Worm (Caenorhabditis elegans) whole organism, L2 larva: Measurements from ENCODE around the gene gpa-1.

Source experiments
- C34F6.9 ChIP-seq: fragments of 150-350 bp; optimal IDR thresholded peaks from 2 replicates; lab custom pipeline; 2014; ENCODE audit warnings: missing biosample characterization, missing genetic modification characterization
- R02D3.7 ChIP-seq: fragments of 150-350 bp; optimal IDR thresholded peaks from 2 replicates; lab custom pipeline; 2014; ENCODE audit warnings: missing biosample characterization, missing genetic modification characterization
- Y55F3AM.14 ChIP-seq: fragments of 200-800 bp; sonication (Bioruptor generic); optimal IDR thresholded peaks from 2 replicates; lab custom pipeline; 2018; ENCODE audit warnings: mild to moderate bottlenecking, missing genetic modification characterization, missing compliant biosample characterization
- ZK546.5 ChIP-seq: sonication (generic microtip); optimal IDR thresholded peaks from 2 replicates; lab custom pipeline; 2017; ENCODE audit warnings: missing biosample characterization, missing genetic modification characterization
- alr-1 ChIP-seq: fragments of 150-350 bp; optimal IDR thresholded peaks from 2 replicates; lab custom pipeline; 2014; ENCODE audit warnings: missing biosample characterization, missing genetic modification characterization
- aly-2 ChIP-seq: fragments of 150-350 bp; optimal IDR thresholded peaks from 2 replicates; lab custom pipeline; 2014; ENCODE audit warnings: missing biosample characterization, missing genetic modification characterization
- ceh-16 ChIP-seq: fragments of 150-350 bp; optimal IDR thresholded peaks from 2 replicates; lab custom pipeline; 2014; ENCODE audit warnings: missing biosample characterization, missing genetic modification characterization
- ceh-82 ChIP-seq: fragments of 150-350 bp; optimal IDR thresholded peaks from 2 replicates; lab custom pipeline; 2014; ENCODE audit warnings: missing biosample characterization, missing genetic modification characterization
- crh-2 ChIP-seq: sonication (generic microtip); optimal IDR thresholded peaks from 2 replicates; lab custom pipeline; 2017; ENCODE audit warnings: missing biosample characterization, missing genetic modification characterization
- dmd-4 ChIP-seq: sonication (generic microtip); optimal IDR thresholded peaks from 2 replicates; lab custom pipeline; 2017; ENCODE audit warnings: missing biosample characterization, missing genetic modification characterization
- egl-27 ChIP-seq: sonication (generic microtip); optimal IDR thresholded peaks from 3 replicates; lab custom pipeline; 2017; ENCODE audit warnings: missing biosample characterization, missing genetic modification reagents, missing genetic modification characterization
- elt-3 ChIP-seq: sonication (generic microtip); optimal IDR thresholded peaks from 2 replicates; lab custom pipeline; 2017; ENCODE audit warnings: missing biosample characterization, missing genetic modification characterization
- fos-1 ChIP-seq: fragments of 150-350 bp; optimal IDR thresholded peaks from 2 replicates; lab custom pipeline; 2014; ENCODE audit warnings: missing biosample characterization, missing genetic modification characterization
- gmeb-1 ChIP-seq: fragments of 150-350 bp; optimal IDR thresholded peaks from 2 replicates; lab custom pipeline; 2014; ENCODE audit warnings: missing biosample characterization, missing genetic modification characterization
- lin-11 ChIP-seq: fragments of 150-350 bp; sonication (generic microtip); optimal IDR thresholded peaks from 2 replicates; lab custom pipeline; 2014; ENCODE audit warnings: missing biosample characterization, missing genetic modification characterization, inconsistent platforms, mixed read lengths
- lin-13 ChIP-seq: fragments of 150-350 bp; optimal IDR thresholded peaks from 2 replicates; lab custom pipeline; 2014; ENCODE audit warnings: missing biosample characterization, missing genetic modification reagents, missing genetic modification characterization
- lin-39 ChIP-seq: fragments of 150-350 bp; optimal IDR thresholded peaks from 2 replicates; lab custom pipeline; 2014; ENCODE audit warnings: missing biosample characterization, missing genetic modification reagents, missing genetic modification characterization
- lsy-2 ChIP-seq, 2 experiments: fragments of 150-350 bp in 1 of 2; sonication (generic microtip) in 1 of 2; optimal IDR thresholded peaks; 2 replicates each; lab custom pipeline; 2014 to 2017; ENCODE audit warnings: missing biosample characterization in 2 of 2, missing genetic modification characterization in 2 of 2
- mab-5 ChIP-seq: fragments of 150-350 bp; optimal IDR thresholded peaks from 2 replicates; lab custom pipeline; 2014; ENCODE audit warnings: missing biosample characterization, missing genetic modification characterization
- mdl-1 ChIP-seq, 2 experiments: fragments of 150-350 bp in 1 of 2; sonication (generic microtip) in 1 of 2; optimal IDR thresholded peaks; 2 replicates each; lab custom pipeline; 2017; ENCODE audit warnings: missing biosample characterization in 2 of 2, missing genetic modification characterization in 2 of 2
- nhr-10 ChIP-seq: sonication (generic microtip); optimal IDR thresholded peaks from 2 replicates; lab custom pipeline; 2017; ENCODE audit warnings: missing biosample characterization, missing genetic modification characterization
- nhr-12 ChIP-seq: fragments of 150-350 bp; optimal IDR thresholded peaks from 2 replicates; lab custom pipeline; 2014; ENCODE audit warnings: missing biosample characterization, missing genetic modification characterization
- nhr-129 ChIP-seq: fragments of 150-350 bp; optimal IDR thresholded peaks from 2 replicates; lab custom pipeline; 2014; ENCODE audit warnings: missing biosample characterization, missing genetic modification characterization
- nhr-23 ChIP-seq: fragments of 150-350 bp; optimal IDR thresholded peaks from 2 replicates; lab custom pipeline; 2014; ENCODE audit warnings: missing biosample characterization, missing genetic modification reagents, missing genetic modification characterization
- nhr-237 ChIP-seq: fragments of 150-350 bp; optimal IDR thresholded peaks from 2 replicates; lab custom pipeline; 2014; ENCODE audit warnings: missing biosample characterization, missing genetic modification characterization
- nhr-25 ChIP-seq: fragments of 150-350 bp; sonication (generic microtip); optimal IDR thresholded peaks from 3 replicates; lab custom pipeline; 2014; ENCODE audit warnings: missing biosample characterization, missing genetic modification characterization
- nhr-77 ChIP-seq: fragments of 150-350 bp; optimal IDR thresholded peaks from 2 replicates; lab custom pipeline; 2014; ENCODE audit warnings: missing biosample characterization, missing genetic modification characterization
- peb-1 ChIP-seq: fragments of 150-350 bp; optimal IDR thresholded peaks from 2 replicates; lab custom pipeline; 2014; ENCODE audit warnings: missing biosample characterization, missing genetic modification characterization
- sem-4 ChIP-seq: fragments of 150-350 bp; optimal IDR thresholded peaks from 2 replicates; lab custom pipeline; 2014; ENCODE audit warnings: missing biosample characterization, missing genetic modification reagents, missing genetic modification characterization
- sma-3 ChIP-seq: sonication (generic microtip); optimal IDR thresholded peaks from 2 replicates; lab custom pipeline; 2016; ENCODE audit warnings: missing genetic modification reagents, missing genetic modification characterization, missing compliant biosample characterization
- sma-9 ChIP-seq, 2 experiments: fragments of 150-350 bp in 1 of 2; sonication (generic microtip) in 1 of 2; optimal IDR thresholded peaks; 2 replicates each; lab custom pipeline; 2014 to 2016; ENCODE audit warnings: missing genetic modification characterization in 2 of 2, mild to moderate bottlenecking in 1 of 2, missing biosample characterization in 1 of 2, missing compliant biosample characterization in 1 of 2, missing genetic modification reagents in 1 of 2, moderate library complexity in 1 of 2
- unc-39 ChIP-seq: fragments of 150-350 bp; optimal IDR thresholded peaks from 2 replicates; lab custom pipeline; 2014; ENCODE audit warnings: missing biosample characterization, missing genetic modification characterization
- unc-55 ChIP-seq: fragments of 150-350 bp; sonication (generic microtip); optimal IDR thresholded peaks from 3 replicates; lab custom pipeline; 2014; ENCODE audit warnings: missing biosample characterization, missing genetic modification reagents, missing genetic modification characterization
- unc-62 ChIP-seq: fragments of 150-350 bp; optimal IDR thresholded peaks from 2 replicates; lab custom pipeline; 2014; ENCODE audit warnings: missing biosample characterization, missing genetic modification reagents, missing genetic modification characterization
- zag-1 ChIP-seq: fragments of 150-350 bp; optimal IDR thresholded peaks from 2 replicates; lab custom pipeline; 2014; ENCODE audit warnings: missing biosample characterization, missing genetic modification characterization
- ztf-1 ChIP-seq: fragments of 200-800 bp; sonication (Bioruptor generic); conservative IDR thresholded peaks from 2 replicates; pipeline ENCODE4 v1.3.6; 2022; ENCODE audit warnings: missing genetic modification characterization, missing compliant biosample characterization
- ztf-11 ChIP-seq: sonication (generic microtip); optimal IDR thresholded peaks from 2 replicates; lab custom pipeline; 2017; ENCODE audit warnings: missing biosample characterization, missing genetic modification characterization
- ztf-4 ChIP-seq: fragments of 150-350 bp; optimal IDR thresholded peaks from 2 replicates; lab custom pipeline; 2014; ENCODE audit warnings: missing biosample characterization, missing genetic modification characterization

Gene gpa-1

ce11 chrV:11134296-11134695, 43.2 kb downstream of the gpa-1 start, which contains the start of gene glb-3:
glb-3 (plus strand) TSS chrV:11134596.
- TF ChIP-seq fos-1 (tag; lab: Kevin White, UChicago) (no peak), nhr-23 (no peak), unc-55 (no peak), alr-1 (tag; lab: Kevin White, UChicago) (no peak), nhr-129 (tag; lab: Kevin White, UChicago) (no peak), peb-1 (no peak), ztf-11 (tag; lab: Kevin White, UChicago) (no peak), zag-1 (tag; lab: Kevin White, UChicago) (no peak), lin-13 (GFP tag; lab: Kevin White, UChicago) (no peak)

DNA sequence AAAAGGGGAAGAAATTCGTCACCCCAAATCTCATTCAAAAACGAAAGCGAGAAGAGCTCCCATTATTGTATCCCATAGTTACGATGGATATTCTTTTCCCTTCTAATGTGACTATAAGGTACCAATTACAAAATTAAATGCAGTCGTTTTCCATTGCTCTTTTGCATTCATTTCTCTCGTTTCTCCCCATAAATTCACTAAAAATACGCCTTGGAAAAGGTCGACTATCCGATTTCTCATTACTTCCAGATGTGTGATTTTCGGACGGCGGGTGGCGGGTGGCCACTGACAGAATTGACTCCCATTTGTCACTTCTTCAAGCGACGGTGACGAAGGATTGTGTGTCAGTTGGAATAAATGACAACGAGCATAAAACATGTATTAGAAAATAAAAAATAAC, 44.0 kb downstream of the gpa-1 start:
- TF ChIP-seq elt-3 (tag; lab: Kevin White, UChicago) (no peak), zag-1 (tag; lab: Kevin White, UChicago) (no peak), crh-2 (tag; lab: Kevin White, UChicago) (no peak), unc-39 (tag; lab: Kevin White, UChicago) (no peak), nhr-10 (tag; lab: Kevin White, UChicago) (no peak), lin-13 (GFP tag; lab: Kevin White, UChicago) (no peak), mdl-1 (tag; optimal IDR thresholded peaks at IDR 0.05; lab: Kevin White, UChicago) (no peak), ztf-4 (tag; lab: Kevin White, UChicago) (no peak), sma-3 (GFP tag; lab: Kevin White, UChicago) (no peak), dmd-4 (tag; lab: Kevin White, UChicago) (no peak), C34F6.9 (tag; lab: Kevin White, UChicago) (no peak), nhr-77 (tag; lab: Kevin White, UChicago) (no peak), alr-1 (tag; lab: Kevin White, UChicago) (no peak), ZK546.5 (tag; lab: Kevin White, UChicago) (no peak), unc-55 (no peak), aly-2 (no peak), lin-39 (tag; lab: Kevin White, UChicago) (no peak), ceh-16 (tag; lab: Kevin White, UChicago) (no peak), sma-9 (GFP tag; optimal IDR thresholded peaks at IDR 0.05; lab: Kevin White, UChicago) (no peak), sma-9 (tag; optimal IDR thresholded peaks at IDR 0.05; lab: Kevin White, UChicago) (no peak)

ce11 chrV:11131801-11132200, 45.7 kb downstream of the gpa-1 start:
- TF ChIP-seq peb-1 (no peak), mdl-1 (tag; optimal IDR thresholded peaks at IDR 0.05; lab: Kevin White, UChicago) (no peak), lsy-2 (tag; optimal IDR thresholded peaks at IDR 0.05; lab: Kevin White, UChicago) (no peak), unc-62 (GFP tag; lab: Kevin White, UChicago) (no peak), nhr-129 (tag; lab: Kevin White, UChicago) (no peak), crh-2 (tag; lab: Kevin White, UChicago) (no peak), fos-1 (tag; lab: Kevin White, UChicago) (no peak), egl-27 (tag; lab: Kevin White, UChicago) (no peak), ztf-1 (GFP tag; lab: Robert Waterston, UW) (no peak), nhr-77 (tag; lab: Kevin White, UChicago) (no peak), ZK546.5 (tag; lab: Kevin White, UChicago) (no peak), nhr-25 (no peak), elt-3 (tag; lab: Kevin White, UChicago) (no peak)

ce11 chrV:11127197-11127596, 50.3 kb downstream of the gpa-1 start, which contains the start of gene jmjd-5:
jmjd-5 (plus strand) TSS chrV:11127497.
- no peak for TF ChIP-seq Y55F3AM.14 (GFP tag; lab: Kevin White, UChicago)
- TF ChIP-seq elt-3 (tag; lab: Kevin White, UChicago): no peak
- no peak for TF ChIP-seq lin-13 (GFP tag; lab: Kevin White, UChicago)
- no peak for TF ChIP-seq sma-3 (GFP tag; lab: Kevin White, UChicago)
- TF ChIP-seq zag-1 (tag; lab: Kevin White, UChicago): no peak
- no peak for TF ChIP-seq ztf-1 (GFP tag; lab: Robert Waterston, UW)
- TF ChIP-seq alr-1 (tag; lab: Kevin White, UChicago): no peak
- TF ChIP-seq fos-1 (tag; lab: Kevin White, UChicago): no peak
- TF ChIP-seq R02D3.7: no peak
- no peak for TF ChIP-seq ceh-16 (tag; lab: Kevin White, UChicago)
- TF ChIP-seq egl-27 (tag; lab: Kevin White, UChicago): no peak
- no peak for TF ChIP-seq lin-39 (tag; lab: Kevin White, UChicago)
- TF ChIP-seq nhr-23: no peak
- TF ChIP-seq lin-11: no peak
- no peak for TF ChIP-seq sem-4 (tag; lab: Kevin White, UChicago)
- no peak for TF ChIP-seq gmeb-1 (tag; lab: Kevin White, UChicago)
- no peak for TF ChIP-seq mab-5 (tag; lab: Kevin White, UChicago)
- no peak for TF ChIP-seq nhr-237
- no peak for TF ChIP-seq nhr-12 (tag; lab: Kevin White, UChicago)
- TF ChIP-seq ceh-82 (tag; lab: Kevin White, UChicago): no peak
